Fruit fly (Drosophila melanogaster) whole organism, prepupa: ENCODE data around the gene YL-1.

Experiments
- Blimp-1 ChIP-seq: fragments of 200-800 bp; sonication (Bioruptor generic); optimal IDR thresholded peaks from 3 replicates; lab custom pipeline; 2017; ENCODE audit warnings: missing biosample characterization, missing genetic modification characterization, mild to moderate bottlenecking, moderate library complexity, missing genetic modification reagents
- CG10631 ChIP-seq: fragments of 200-800 bp; sonication (Bioruptor generic); optimal IDR thresholded peaks from 2 replicates; lab custom pipeline; 2016; ENCODE audit warnings: missing biosample characterization, missing genetic modification characterization
- CG10669 ChIP-seq: fragments of 200-800 bp; sonication (Bioruptor generic); optimal IDR thresholded peaks from 3 replicates; lab custom pipeline; 2018; ENCODE audit warnings: missing biosample characterization, mild to moderate bottlenecking, missing genetic modification characterization, moderate library complexity
- CG11294 ChIP-seq: fragments of 200-800 bp; sonication (Bioruptor generic); IDR thresholded peaks from 2 replicates; pipeline ENCODE4 v1.3.6; 2022; ENCODE audit warnings: missing biosample characterization, missing genetic modification characterization
- CG11902 ChIP-seq: fragments of 200-800 bp; sonication (Bioruptor generic); optimal IDR thresholded peaks from 3 replicates; lab custom pipeline; 2016; ENCODE audit warnings: missing biosample characterization, missing genetic modification characterization
- CG1621 ChIP-seq: fragments of 200-800 bp; sonication (Bioruptor generic); optimal IDR thresholded peaks from 3 replicates; lab custom pipeline; 2018; ENCODE audit warnings: missing biosample characterization, mild to moderate bottlenecking, missing genetic modification characterization
- CG16779 ChIP-seq: fragments of 200-800 bp; sonication (Bioruptor generic); optimal IDR thresholded peaks from 3 replicates; lab custom pipeline; 2017; ENCODE audit warnings: missing biosample characterization, mild to moderate bottlenecking, missing genetic modification characterization
- CG3032 ChIP-seq: fragments of 200-800 bp; optimal IDR thresholded peaks from 2 replicates; lab custom pipeline; 2019; ENCODE audit warnings: missing biosample characterization, mild to moderate bottlenecking, missing genetic modification characterization, moderate library complexity
- CG31627 ChIP-seq: fragments of 200-800 bp; sonication (Bioruptor generic); optimal IDR thresholded peaks from 3 replicates; lab custom pipeline; 2016; ENCODE audit warnings: missing biosample characterization, missing genetic modification characterization
- CG32006 ChIP-seq: fragments of 200-800 bp; sonication (Bioruptor generic); optimal IDR thresholded peaks from 3 replicates; lab custom pipeline; 2017; ENCODE audit warnings: missing biosample characterization, mild to moderate bottlenecking, missing genetic modification characterization
- CG34406 ChIP-seq: fragments of 200-800 bp; sonication (Bioruptor generic); optimal IDR thresholded peaks from 3 replicates; lab custom pipeline; 2016; ENCODE audit warnings: missing biosample characterization, missing genetic modification characterization
- CG3919 ChIP-seq: fragments of 200-800 bp; sonication (Bioruptor generic); optimal IDR thresholded peaks from 3 replicates; lab custom pipeline; 2016; ENCODE audit warnings: missing biosample characterization, missing genetic modification characterization
- CG4318 ChIP-seq: fragments of 200-800 bp; sonication (Bioruptor generic); optimal IDR thresholded peaks from 3 replicates; lab custom pipeline; 2017; ENCODE audit warnings: missing biosample characterization, mild to moderate bottlenecking, missing genetic modification characterization
- CG6163 ChIP-seq: fragments of 200-800 bp; sonication (Bioruptor generic); IDR thresholded peaks from 3 replicates; pipeline ENCODE4 v1.3.6; 2022; ENCODE audit warnings: missing biosample characterization, missing genetic modification characterization
- CG6276 ChIP-seq: fragments of 200-800 bp; sonication (Bioruptor generic); optimal IDR thresholded peaks from 2 replicates; lab custom pipeline; 2017; ENCODE audit warnings: missing biosample characterization, mild to moderate bottlenecking, missing genetic modification characterization
- CG6792 ChIP-seq: fragments of 200-800 bp; sonication (Bioruptor generic); optimal IDR thresholded peaks from 3 replicates; lab custom pipeline; 2016; ENCODE audit warnings: missing biosample characterization, missing genetic modification characterization
- CG6808 ChIP-seq: fragments of 200-800 bp; sonication (Bioruptor generic); optimal IDR thresholded peaks from 3 replicates; lab custom pipeline; 2017; ENCODE audit warnings: missing biosample characterization, missing genetic modification characterization, mild to moderate bottlenecking, moderate library complexity, missing genetic modification reagents
- CG6854 ChIP-seq: fragments of 200-800 bp; sonication (Bioruptor generic); optimal IDR thresholded peaks from 2 replicates; lab custom pipeline; 2017; ENCODE audit warnings: missing biosample characterization, mild to moderate bottlenecking, missing genetic modification characterization
- CG7368 ChIP-seq: fragments of 200-800 bp; sonication (Bioruptor generic); optimal IDR thresholded peaks from 3 replicates; lab custom pipeline; 2016; ENCODE audit warnings: missing biosample characterization, missing genetic modification characterization
- CG8119 ChIP-seq: fragments of 200-800 bp; sonication (Bioruptor generic); IDR thresholded peaks from 3 replicates; pipeline ENCODE4 v1.3.6; 2022; ENCODE audit warnings: missing biosample characterization, missing genetic modification characterization
- CG8319 ChIP-seq: fragments of 200-800 bp; sonication (Bioruptor generic); optimal IDR thresholded peaks from 3 replicates; lab custom pipeline; 2016; ENCODE audit warnings: missing biosample characterization, missing genetic modification characterization
- CG8632 ChIP-seq: fragments of 200-800 bp; sonication (Bioruptor generic); optimal IDR thresholded peaks from 3 replicates; lab custom pipeline; 2016; ENCODE audit warnings: missing biosample characterization, missing genetic modification characterization
- CG9139 ChIP-seq: fragments of 200-800 bp; sonication (Bioruptor generic); optimal IDR thresholded peaks from 3 replicates; lab custom pipeline; 2017; ENCODE audit warnings: missing biosample characterization, mild to moderate bottlenecking, missing genetic modification characterization
- Eip75B ChIP-seq: fragments of 200-800 bp; sonication (Bioruptor generic); optimal IDR thresholded peaks from 3 replicates; lab custom pipeline; 2016; ENCODE audit warnings: missing biosample characterization, missing genetic modification characterization
- Eip78C ChIP-seq: fragments of 200-800 bp; sonication (Bioruptor generic); peaks from one replicate; lab custom pipeline; 2016; ENCODE audit warnings: missing biosample characterization, missing genetic modification characterization
- Eip93F ChIP-seq: fragments of 200-800 bp; sonication (Bioruptor generic); optimal IDR thresholded peaks from 2 replicates; lab custom pipeline; 2016; ENCODE audit warnings: missing biosample characterization, mild to moderate bottlenecking, missing genetic modification characterization
- Ets21C ChIP-seq: fragments of 200-800 bp; sonication (Bioruptor generic); optimal IDR thresholded peaks from 3 replicates; lab custom pipeline; 2016; ENCODE audit warnings: missing biosample characterization, missing genetic modification characterization
- Ets96B ChIP-seq: fragments of 200-800 bp; optimal IDR thresholded peaks from 2 replicates; lab custom pipeline; 2019; ENCODE audit warnings: missing biosample characterization, mild to moderate bottlenecking, missing genetic modification characterization, moderate library complexity
- Hr38 ChIP-seq: sonication (Bioruptor generic); optimal IDR thresholded peaks from 2 replicates; lab custom pipeline; 2016; ENCODE audit warnings: missing biosample characterization, missing genetic modification characterization
- Hr4 ChIP-seq: fragments of 200-800 bp; sonication (Bioruptor generic); optimal IDR thresholded peaks from 3 replicates; lab custom pipeline; 2016; ENCODE audit warnings: missing biosample characterization, missing genetic modification characterization
- Lpt ChIP-seq: fragments of 200-800 bp; sonication (Bioruptor generic); optimal IDR thresholded peaks from 3 replicates; lab custom pipeline; 2016; ENCODE audit warnings: missing biosample characterization, missing genetic modification characterization
- Met ChIP-seq: fragments of 200-800 bp; sonication (Bioruptor generic); optimal IDR thresholded peaks from 3 replicates; lab custom pipeline; 2016; ENCODE audit warnings: missing biosample characterization, missing genetic modification characterization
- Smox ChIP-seq: fragments of 200-800 bp; sonication (Bioruptor generic); optimal IDR thresholded peaks from 3 replicates; lab custom pipeline; 2016; ENCODE audit warnings: missing biosample characterization, missing genetic modification characterization
- Sox14 ChIP-seq: fragments of 200-800 bp; sonication (Bioruptor generic); optimal IDR thresholded peaks from 3 replicates; lab custom pipeline; 2016; ENCODE audit warnings: missing biosample characterization, missing genetic modification characterization
- Sox15 ChIP-seq: fragments of 200-800 bp; sonication (Bioruptor generic); optimal IDR thresholded peaks from 3 replicates; lab custom pipeline; 2016; ENCODE audit warnings: missing biosample characterization, missing genetic modification characterization
- achi ChIP-seq: fragments of 200-800 bp; sonication (Bioruptor generic); optimal IDR thresholded peaks from 3 replicates; lab custom pipeline; 2016; ENCODE audit warnings: missing biosample characterization, missing genetic modification characterization
- acj6 ChIP-seq: fragments of 200-800 bp; sonication (Bioruptor generic); optimal IDR thresholded peaks from 3 replicates; lab custom pipeline; 2016; ENCODE audit warnings: missing biosample characterization, missing genetic modification characterization
- cyc ChIP-seq: fragments of 200-800 bp; sonication (Bioruptor generic); optimal IDR thresholded peaks from 3 replicates; lab custom pipeline; 2016; ENCODE audit warnings: missing biosample characterization, missing genetic modification characterization
- dac ChIP-seq: fragments of 200-800 bp; sonication (Bioruptor generic); optimal IDR thresholded peaks from 2 replicates; lab custom pipeline; 2017; ENCODE audit warnings: missing biosample characterization, mild to moderate bottlenecking, missing genetic modification characterization
- dsx ChIP-seq: fragments of 200-800 bp; optimal IDR thresholded peaks from 3 replicates; lab custom pipeline; 2019; ENCODE audit warnings: missing biosample characterization, mild to moderate bottlenecking, missing genetic modification characterization, moderate library complexity; ENCODE audit not compliant: poor library complexity, severe bottlenecking
- esn ChIP-seq: fragments of 200-800 bp; sonication (Bioruptor generic); optimal IDR thresholded peaks from 2 replicates; lab custom pipeline; 2016; ENCODE audit warnings: missing biosample characterization, mild to moderate bottlenecking, missing genetic modification characterization, moderate library complexity
- fd59A ChIP-seq: fragments of 200-800 bp; sonication (Bioruptor generic); optimal IDR thresholded peaks from 2 replicates; lab custom pipeline; 2017; ENCODE audit warnings: missing biosample characterization, mild to moderate bottlenecking, missing genetic modification characterization, missing genetic modification reagents
- fd85E ChIP-seq: fragments of 200-800 bp; sonication (Bioruptor generic); optimal IDR thresholded peaks from 3 replicates; lab custom pipeline; 2016; ENCODE audit warnings: missing biosample characterization, missing genetic modification characterization
- fkh ChIP-seq: fragments of 200-800 bp; sonication (Bioruptor generic); optimal IDR thresholded peaks from 3 replicates; lab custom pipeline; 2017; ENCODE audit warnings: missing biosample characterization, mild to moderate bottlenecking, missing genetic modification characterization, moderate library complexity
- lz ChIP-seq: fragments of 200-800 bp; sonication (Bioruptor generic); optimal IDR thresholded peaks from 3 replicates; lab custom pipeline; 2016; ENCODE audit warnings: missing biosample characterization, missing genetic modification characterization
- net ChIP-seq: fragments of 200-800 bp; sonication (Bioruptor generic); optimal IDR thresholded peaks from 3 replicates; lab custom pipeline; 2016; ENCODE audit warnings: missing biosample characterization, missing genetic modification characterization
- pdm3 ChIP-seq: fragments of 200-800 bp; sonication (Bioruptor generic); optimal IDR thresholded peaks from 3 replicates; lab custom pipeline; 2016; ENCODE audit warnings: missing biosample characterization, missing genetic modification characterization
- spab ChIP-seq: fragments of 200-800 bp; sonication (Bioruptor generic); optimal IDR thresholded peaks from 2 replicates; lab custom pipeline; 2017; ENCODE audit warnings: missing biosample characterization, mild to moderate bottlenecking, missing genetic modification characterization, missing genetic modification reagents
- ss ChIP-seq, 2 experiments: fragments of 200-800 bp; sonication (Bioruptor generic); optimal IDR thresholded peaks; 2 replicates in 1 of 2; 3 replicates in 1 of 2; lab custom pipeline; 2017 to 2018; ENCODE audit warnings: mild to moderate bottlenecking in 2 of 2, missing biosample characterization in 2 of 2, missing genetic modification characterization in 2 of 2, moderate library complexity in 1 of 2
- svp ChIP-seq: fragments of 200-800 bp; sonication (Bioruptor generic); peaks from one replicate; lab custom pipeline; 2016; ENCODE audit warnings: missing biosample characterization, missing genetic modification characterization
- topi ChIP-seq: fragments of 200-800 bp; sonication (Bioruptor generic); optimal IDR thresholded peaks from 3 replicates; lab custom pipeline; 2016; ENCODE audit warnings: missing biosample characterization, missing genetic modification characterization
- vri ChIP-seq: fragments of 200-800 bp; sonication (Bioruptor generic); optimal IDR thresholded peaks from 3 replicates; lab custom pipeline; 2016; ENCODE audit warnings: missing biosample characterization, mild to moderate bottlenecking, missing genetic modification characterization

The YL-1 gene

dm6 chr2L:10987370-10987853 is 17.2 kb downstream of the YL-1 start, which contains the start of the genes piwi and CG12253:
piwi (minus strand) TSS chr2L:10987420.
CG12253 (plus strand) TSS chr2L:10987806.
- TF ChIP-seq Ets96B (tag; lab: Kevin White, UChicago) = no peak
- TF ChIP-seq CG32006 (GFP tag; lab: Kevin White, UChicago) = no peak
- no peak for TF ChIP-seq Blimp-1
- no peak for TF ChIP-seq CG11294 (GFP tag; lab: Robert Waterston, UW)
- TF ChIP-seq CG6854 (GFP tag; lab: Kevin White, UChicago) = no peak
- TF ChIP-seq Sox14 = no peak
- TF ChIP-seq CG8632 = peak; percentile 66
- TF ChIP-seq CG6163 = no peak; the same call in 2 of the 3 replicates
- TF ChIP-seq acj6 = peak; percentile 77
- TF ChIP-seq CG3919 (GFP tag; lab: Kevin White, UChicago) = no peak
- peak; percentile 50 for TF ChIP-seq Ets21C
- peak; percentile 55 for TF ChIP-seq topi (GFP tag; lab: Kevin White, UChicago)
- no peak for TF ChIP-seq pdm3 (GFP tag; lab: Kevin White, UChicago)
- peak; percentile 79 for TF ChIP-seq esn (GFP tag; lab: Kevin White, UChicago)
- TF ChIP-seq dac (GFP tag; lab: Kevin White, UChicago) = peak; percentile 14
- TF ChIP-seq CG10631 = peak; percentile 82
- TF ChIP-seq CG31627 (GFP tag; lab: Kevin White, UChicago) = peak; percentile 65
- no peak for TF ChIP-seq Eip78C (GFP tag; lab: Kevin White, UChicago)
- no peak for TF ChIP-seq fd85E (GFP tag; lab: Kevin White, UChicago)
- no peak for TF ChIP-seq dsx (GFP tag; lab: Kevin White, UChicago)
- no peak for TF ChIP-seq CG6276 (GFP tag; lab: Kevin White, UChicago)
- peak; percentile 58 for TF ChIP-seq Hr4 (GFP tag; lab: Kevin White, UChicago)
- no peak for TF ChIP-seq svp
- no peak for TF ChIP-seq CG7368 (GFP tag; lab: Kevin White, UChicago)
- peak; percentile 46 for TF ChIP-seq cyc
- peak; percentile 54 for TF ChIP-seq CG3032
- peak; percentile 37 for TF ChIP-seq fd59A
- no peak for TF ChIP-seq ss (GFP tag; optimal IDR thresholded peaks at IDR 0.05; lab: Kevin White, UChicago)
- no peak for TF ChIP-seq net (GFP tag; lab: Kevin White, UChicago)
- TF ChIP-seq fkh (GFP tag; lab: Kevin White, UChicago) = peak; percentile 69
- no peak for TF ChIP-seq CG6792 (GFP tag; lab: Kevin White, UChicago)
- TF ChIP-seq Eip93F (GFP tag; lab: Kevin White, UChicago) = no peak
- TF ChIP-seq Eip75B (GFP tag; lab: Kevin White, UChicago) = peak; percentile 36
- no peak for TF ChIP-seq Lpt
- TF ChIP-seq CG6808 (GFP tag; lab: Kevin White, UChicago) = no peak
- no peak for TF ChIP-seq CG8319 (GFP tag; lab: Kevin White, UChicago)
- no peak for TF ChIP-seq Hr38 (GFP tag; lab: Kevin White, UChicago)
- peak; percentile 63 for TF ChIP-seq Sox15
- TF ChIP-seq CG8119 (GFP tag; lab: Robert Waterston, UW) = peak; percentile 88; the same call in 2 of the 3 replicates
- TF ChIP-seq achi (GFP tag; lab: Kevin White, UChicago) = no peak
- TF ChIP-seq CG1621 (tag; lab: Kevin White, UChicago) = no peak
- no peak for TF ChIP-seq CG16779 (tag; lab: Kevin White, UChicago)
- no peak for TF ChIP-seq vri
- TF ChIP-seq spab (GFP tag; lab: Kevin White, UChicago) = no peak
- TF ChIP-seq CG4318 (GFP tag; lab: Kevin White, UChicago) = peak; percentile 79
- no peak for TF ChIP-seq CG9139 (GFP tag; lab: Kevin White, UChicago)
- no peak for TF ChIP-seq CG34406
- peak; percentile 34 for TF ChIP-seq Met (GFP tag; lab: Kevin White, UChicago)
- peak; percentile 66 for TF ChIP-seq lz (GFP tag; lab: Kevin White, UChicago)
- peak; percentile 18 for TF ChIP-seq CG11902 (GFP tag; lab: Kevin White, UChicago)
- TF ChIP-seq CG10669 = no peak
- TF ChIP-seq Smox (GFP tag; lab: Kevin White, UChicago) = no peak
